Worm (Caenorhabditis elegans) whole organism, young adult: Measurements from ENCODE around the gene E02C12.10.
A peak's percentile ranks its signal among the peaks of the same experiment; 100 is the strongest.

Experiments
- B0261.1 ChIP-seq: sonication (generic microtip); optimal IDR thresholded peaks from 2 replicates; lab custom pipeline; 2016; ENCODE audit warnings: mild to moderate bottlenecking, missing genetic modification characterization, moderate library complexity, missing compliant biosample characterization
- B0336.3 ChIP-seq: fragments of 200-800 bp; sonication (Bioruptor generic); IDR thresholded peaks from 2 replicates; pipeline ENCODE4 v1.3.6; 2022; ENCODE audit warnings: missing genetic modification characterization, missing compliant biosample characterization
- C06A6.2 ChIP-seq: fragments of 200-800 bp; sonication (Bioruptor generic); conservative IDR thresholded peaks from 2 replicates; pipeline ENCODE4 v1.3.6; 2022; ENCODE audit warnings: missing genetic modification characterization, missing compliant biosample characterization
- C17E4.6 ChIP-seq: fragments of 200-800 bp; sonication (Bioruptor generic); IDR thresholded peaks from 2 replicates; pipeline ENCODE4 v1.3.6; 2022; ENCODE audit warnings: missing genetic modification reagents, missing genetic modification characterization, missing compliant biosample characterization
- D2030.7 ChIP-seq: fragments of 200-800 bp; sonication (Bioruptor generic); IDR thresholded peaks from 2 replicates; pipeline ENCODE4 v1.3.6; 2022; ENCODE audit warnings: missing genetic modification reagents, missing genetic modification characterization, missing compliant biosample characterization
- F39B2.1 ChIP-seq: fragments of 200-800 bp; sonication (Bioruptor generic); IDR thresholded peaks from 2 replicates; pipeline ENCODE4 v1.3.6; 2022; ENCODE audit warnings: missing genetic modification reagents, missing genetic modification characterization, missing compliant biosample characterization
- K11D2.4 ChIP-seq: fragments of 200-800 bp; sonication (Bioruptor generic); IDR thresholded peaks from 2 replicates; pipeline ENCODE4 v1.3.6; 2022; ENCODE audit warnings: missing genetic modification reagents, missing genetic modification characterization, missing compliant biosample characterization
- T07F8.4 ChIP-seq: sonication (generic microtip); optimal IDR thresholded peaks from 2 replicates; lab custom pipeline; 2016; ENCODE audit warnings: mild to moderate bottlenecking, missing genetic modification characterization, moderate library complexity, missing compliant biosample characterization
- Y53G8AR.9 ChIP-seq: fragments of 200-800 bp; sonication (Bioruptor generic); conservative IDR thresholded peaks from 2 replicates; pipeline ENCODE4 v1.3.6; 2022; ENCODE audit warnings: missing genetic modification reagents, missing genetic modification characterization, missing compliant biosample characterization
- Y56A3A.18 ChIP-seq: fragments of 200-800 bp; sonication (Bioruptor generic); IDR thresholded peaks from 2 replicates; pipeline ENCODE4 v1.3.6; 2022; ENCODE audit warnings: missing genetic modification reagents, missing genetic modification characterization, missing compliant biosample characterization
- Y67H2A.10 ChIP-seq: fragments of 200-800 bp; sonication (Bioruptor generic); conservative IDR thresholded peaks from 2 replicates; pipeline ENCODE4 v1.3.6; 2022; ENCODE audit warnings: missing genetic modification reagents, missing genetic modification characterization, missing compliant biosample characterization
- Y79H2A.3 ChIP-seq: fragments of 200-800 bp; sonication (Bioruptor generic); conservative IDR thresholded peaks from 2 replicates; pipeline ENCODE4 v1.3.6; 2022; ENCODE audit warnings: missing genetic modification reagents, missing genetic modification characterization, missing compliant biosample characterization
- Y95B8A.8 ChIP-seq: fragments of 200-800 bp; sonication (Bioruptor generic); IDR thresholded peaks from 2 replicates; pipeline ENCODE4 v1.3.6; 2022; ENCODE audit warnings: missing genetic modification reagents, missing genetic modification characterization, missing compliant biosample characterization
- aptf-3 ChIP-seq: fragments of 200-800 bp; sonication (Bioruptor generic); IDR thresholded peaks from 2 replicates; pipeline ENCODE4 v1.3.6; 2022; ENCODE audit warnings: missing genetic modification characterization, missing compliant biosample characterization
- athp-1 ChIP-seq: sonication (generic microtip); optimal IDR thresholded peaks from 2 replicates; lab custom pipeline; 2017; ENCODE audit warnings: mild to moderate bottlenecking, missing genetic modification characterization, missing compliant biosample characterization
- attf-5 ChIP-seq: fragments of 200-800 bp; sonication (Bioruptor generic); optimal IDR thresholded peaks from 2 replicates; lab custom pipeline; 2018; ENCODE audit warnings: mild to moderate bottlenecking, missing genetic modification characterization, missing compliant biosample characterization
- bed-2 ChIP-seq: fragments of 200-800 bp; sonication (Bioruptor generic); IDR thresholded peaks from 2 replicates; pipeline ENCODE4 v1.3.6; 2022; ENCODE audit warnings: missing genetic modification reagents, missing genetic modification characterization, missing compliant biosample characterization
- cebp-1 ChIP-seq, 2 experiments: fragments of 200-800 bp in 1 of 2; sonication (Bioruptor generic) in 1 of 2; sonication (generic microtip) in 1 of 2; IDR thresholded peaks in 1 of 2; optimal IDR thresholded peaks in 1 of 2; 2 replicates each; pipeline versions ENCODE4 v1.3.6 to Lab custom; 2017 to 2022; ENCODE audit warnings: missing compliant biosample characterization in 2 of 2, missing genetic modification characterization in 2 of 2, mild to moderate bottlenecking in 1 of 2, missing genetic modification reagents in 1 of 2, moderate library complexity in 1 of 2
- cebp-2 ChIP-seq: fragments of 200-800 bp; sonication (Bioruptor generic); IDR thresholded peaks from 2 replicates; pipeline ENCODE4 v1.3.6; 2022; ENCODE audit warnings: missing genetic modification characterization, missing compliant biosample characterization
- ceh-100 ChIP-seq: fragments of 200-800 bp; sonication (Bioruptor generic); IDR thresholded peaks from 2 replicates; pipeline ENCODE4 v1.3.6; 2022; ENCODE audit warnings: missing genetic modification reagents, missing genetic modification characterization, missing compliant biosample characterization
- ceh-58 ChIP-seq: fragments of 200-800 bp; sonication (Bioruptor generic); IDR thresholded peaks from 2 replicates; pipeline ENCODE4 v1.3.6; 2022; ENCODE audit warnings: missing genetic modification characterization, missing compliant biosample characterization
- die-1 ChIP-seq: sonication (generic microtip); optimal IDR thresholded peaks from 2 replicates; lab custom pipeline; 2016; ENCODE audit warnings: missing genotype, mild to moderate bottlenecking, missing genetic modification characterization, missing compliant biosample characterization
- egl-44 ChIP-seq: fragments of 200-800 bp; sonication (Bioruptor generic); IDR thresholded peaks from 2 replicates; pipeline ENCODE4 v1.3.6; 2022; ENCODE audit warnings: missing genetic modification reagents, missing genetic modification characterization, missing compliant biosample characterization
- ets-4 ChIP-seq: fragments of 200-800 bp; sonication (Bioruptor generic); optimal IDR thresholded peaks from 2 replicates; lab custom pipeline; 2018; ENCODE audit warnings: mild to moderate bottlenecking, missing genetic modification characterization, missing compliant biosample characterization
- fkh-3 ChIP-seq: sonication (generic microtip); optimal IDR thresholded peaks from 2 replicates; lab custom pipeline; 2016; ENCODE audit warnings: mild to moderate bottlenecking, missing genetic modification characterization, missing compliant biosample characterization
- hlh-26 ChIP-seq: fragments of 200-800 bp; sonication (Bioruptor generic); conservative IDR thresholded peaks from 2 replicates; pipeline ENCODE4 v1.3.6; 2022; ENCODE audit warnings: missing genetic modification reagents, missing genetic modification characterization, missing compliant biosample characterization
- hmg-20 ChIP-seq: fragments of 200-800 bp; sonication (Bioruptor generic); IDR thresholded peaks from 2 replicates; pipeline ENCODE4 v1.3.6; 2022; ENCODE audit warnings: missing genetic modification reagents, missing genetic modification characterization, missing compliant biosample characterization
- let-607 ChIP-seq, 2 experiments: fragments of 200-800 bp in 1 of 2; sonication (Bioruptor generic) in 1 of 2; sonication (generic microtip) in 1 of 2; optimal IDR thresholded peaks; 2 replicates each; lab custom pipeline; 2016 to 2018; ENCODE audit warnings: mild to moderate bottlenecking in 2 of 2, missing compliant biosample characterization in 2 of 2, missing genetic modification characterization in 2 of 2, moderate library complexity in 2 of 2, missing genotype in 1 of 2
- lin-35 ChIP-seq, 3 experiments: fragments of 150-350 bp in 2 of 3; sonication (generic microtip) in 1 of 3; optimal IDR thresholded peaks; 2 replicates each; lab custom pipeline; 2014 to 2018; ENCODE audit warnings: missing biosample characterization in 3 of 3, missing genetic modification characterization in 3 of 3, missing genetic modification reagents in 3 of 3
- lin-54 ChIP-seq: fragments of 200-800 bp; sonication (Bioruptor generic); optimal IDR thresholded peaks from 2 replicates; lab custom pipeline; 2018; ENCODE audit warnings: mild to moderate bottlenecking, missing genetic modification characterization, missing compliant biosample characterization
- lsy-27 ChIP-seq: sonication (generic microtip); optimal IDR thresholded peaks from 2 replicates; lab custom pipeline; 2017; ENCODE audit warnings: missing genetic modification characterization, mild to moderate bottlenecking, missing compliant biosample characterization, antibody characterized with exemption, missing genotype, borderline replicate concordance; ENCODE audit not compliant: insufficient read depth
- madf-6 ChIP-seq: fragments of 200-800 bp; sonication (Bioruptor generic); IDR thresholded peaks from 2 replicates; pipeline ENCODE4 v1.3.6; 2022; ENCODE audit warnings: missing genetic modification reagents, missing genetic modification characterization, missing compliant biosample characterization
- madf-8 ChIP-seq: fragments of 200-800 bp; sonication (Bioruptor generic); conservative IDR thresholded peaks from 2 replicates; pipeline ENCODE4 v1.3.6; 2022; ENCODE audit warnings: missing genetic modification reagents, missing genetic modification characterization, missing compliant biosample characterization
- mel-28 ChIP-seq: sonication (generic microtip); optimal IDR thresholded peaks from 2 replicates; lab custom pipeline; 2016; ENCODE audit warnings: borderline replicate concordance, mild to moderate bottlenecking, missing genetic modification characterization, missing compliant biosample characterization
- nhr-27 ChIP-seq: fragments of 200-800 bp; sonication (Bioruptor generic); optimal IDR thresholded peaks from 2 replicates; lab custom pipeline; 2018; ENCODE audit warnings: mild to moderate bottlenecking, missing genetic modification characterization, moderate library complexity, missing compliant biosample characterization
- rpc-1 ChIP-seq, 2 experiments: fragments of 150-350 bp in 1 of 2; sonication (generic microtip) in 1 of 2; optimal IDR thresholded peaks; 2 replicates each; lab custom pipeline; 2014 to 2018; ENCODE audit warnings: missing biosample characterization in 1 of 2, missing genetic modification characterization in 1 of 2, missing genetic modification reagents in 1 of 2, missing genotype in 1 of 2
- sdz-38 ChIP-seq: sonication (generic microtip); optimal IDR thresholded peaks from 2 replicates; lab custom pipeline; 2016; ENCODE audit warnings: missing genotype, missing genetic modification characterization, missing compliant biosample characterization
- snpc-4 ChIP-seq, 5 experiments: fragments of 150-350 bp in 1 of 5; sonication (generic microtip) in 4 of 5; optimal IDR thresholded peaks; 2 replicates each; lab custom pipeline; 2014 to 2018; ENCODE audit warnings: missing genetic modification characterization in 5 of 5, missing biosample characterization in 3 of 5, antibody characterized with exemption in 2 of 5, mild to moderate bottlenecking in 2 of 5, missing compliant biosample characterization in 2 of 5, missing genotype in 2 of 5, moderate library complexity in 2 of 5, missing genetic modification reagents in 1 of 5
- tlf-1 ChIP-seq: fragments of 200-800 bp; sonication (Bioruptor generic); optimal IDR thresholded peaks from 2 replicates; lab custom pipeline; 2018; ENCODE audit warnings: mild to moderate bottlenecking, missing genetic modification characterization, missing compliant biosample characterization
- unc-62 ChIP-seq: fragments of 150-350 bp; optimal IDR thresholded peaks from 2 replicates; lab custom pipeline; 2014; ENCODE audit warnings: missing biosample characterization, missing genetic modification reagents, missing genetic modification characterization
- zim-3 ChIP-seq: sonication (generic microtip); optimal IDR thresholded peaks from 2 replicates; lab custom pipeline; 2017; ENCODE audit warnings: mild to moderate bottlenecking, missing genetic modification characterization, moderate library complexity, missing compliant biosample characterization
- ztf-22 ChIP-seq: fragments of 200-800 bp; sonication (Bioruptor generic); optimal IDR thresholded peaks from 2 replicates; lab custom pipeline; 2018; ENCODE audit warnings: mild to moderate bottlenecking, missing genetic modification characterization, moderate library complexity, missing compliant biosample characterization

The E02C12.10 gene

ce11 chrV:9416624-9417023 lies 38.4 kb upstream of the E02C12.10 start, which contains the start of gene F36D4.1:
Gene F36D4.1 (plus strand): TSS chrV:9416924.
- TF ChIP-seq cebp-1 (GFP tag; IDR thresholded peaks at IDR 0.05; lab: Robert Waterston, UW) (no peak), cebp-1 (tag; optimal IDR thresholded peaks at IDR 0.05; lab: Kevin White, UChicago) (no peak), Y79H2A.3 (GFP tag; lab: Robert Waterston, UW) (no peak), nhr-27 (no peak), madf-6 (no peak), lin-54 (no peak), Y95B8A.8 (no peak), Y56A3A.18 (GFP tag; lab: Robert Waterston, UW) (no peak), cebp-2 (GFP tag; lab: Robert Waterston, UW) (no peak), C06A6.2 (no peak)

- TF ChIP-seq ceh-100 (GFP tag; lab: Robert Waterston, UW) (no peak), Y53G8AR.9 (GFP tag; lab: Robert Waterston, UW) (no peak), Y56A3A.18 (GFP tag; lab: Robert Waterston, UW) (no peak), die-1 (tag; lab: Kevin White, UChicago) (no peak), ets-4 (GFP tag; lab: Kevin White, UChicago) (no peak), fkh-3 (no peak), unc-62 (GFP tag; lab: Kevin White, UChicago) (no peak), let-607 (tag; optimal IDR thresholded peaks at IDR 0.05; lab: Kevin White, UChicago) (no peak), lin-54 (no peak)
These were observed 36.3 kb upstream of the E02C12.10 start, which contains the start of gene F36D4.4 for ce11 chrV:9414516-9414915. Gene F36D4.4 (minus strand): TSS chrV:9414616.

- TF ChIP-seq zim-3 (tag; lab: Kevin White, UChicago) (no peak), hlh-26 (GFP tag; lab: Robert Waterston, UW) (no peak), tlf-1 (no peak), aptf-3 (GFP tag; lab: Robert Waterston, UW) (no peak)
- TF ChIP-seq, all 124 proteins: peak for 0
These were observed 30.7 kb upstream of the E02C12.10 start for ce11 chrV:9408869-9409268.

ce11 chrV:9406890-9407289 lies 28.7 kb upstream of the E02C12.10 start:
- TF ChIP-seq madf-8 (GFP tag; lab: Robert Waterston, UW): no peak
- no peak for TF ChIP-seq Y67H2A.10 (GFP tag; lab: Robert Waterston, UW)
- TF ChIP-seq cebp-2 (GFP tag; lab: Robert Waterston, UW): no peak
- TF ChIP-seq sdz-38: no peak
- TF ChIP-seq die-1 (tag; lab: Kevin White, UChicago): peak; percentile 40
- TF ChIP-seq B0261.1: peak; percentile 63
- no peak for TF ChIP-seq K11D2.4 (GFP tag; lab: Robert Waterston, UW)
- TF ChIP-seq ztf-22 (GFP tag; lab: Kevin White, UChicago): no peak
- no peak for TF ChIP-seq T07F8.4 (tag; lab: Kevin White, UChicago)
- no peak for TF ChIP-seq lsy-27 (tag; lab: Kevin White, UChicago)
- no peak for TF ChIP-seq egl-44 (GFP tag; lab: Robert Waterston, UW)
- TF ChIP-seq attf-5 (GFP tag; lab: Kevin White, UChicago): no peak
- TF ChIP-seq ceh-58: no peak
- no peak for TF ChIP-seq athp-1
- TF ChIP-seq B0336.3: no peak
- no peak for TF ChIP-seq lin-35 (GFP tag; optimal IDR thresholded peaks at IDR 0.05; lab: Kevin White, UChicago)
- TF ChIP-seq ceh-100 (GFP tag; lab: Robert Waterston, UW): no peak
- TF ChIP-seq snpc-4 (GFP tag; optimal IDR thresholded peaks at IDR 0.05; lab: Kevin White, UChicago): no peak
- TF ChIP-seq snpc-4 (tag; optimal IDR thresholded peaks at IDR 0.05; lab: Kevin White, UChicago): peak in 1 of 4 experiments; percentile 44
- no peak for TF ChIP-seq hlh-26 (GFP tag; lab: Robert Waterston, UW)
- no peak for TF ChIP-seq Y53G8AR.9 (GFP tag; lab: Robert Waterston, UW)
- no peak for TF ChIP-seq hmg-20 (GFP tag; lab: Robert Waterston, UW)
- no peak for TF ChIP-seq C17E4.6 (GFP tag; lab: Robert Waterston, UW)
- TF ChIP-seq mel-28 (tag; lab: Kevin White, UChicago): no peak
- no peak for TF ChIP-seq D2030.7 (GFP tag; lab: Robert Waterston, UW)
- no peak for TF ChIP-seq F39B2.1 (GFP tag; lab: Robert Waterston, UW)
- TF ChIP-seq bed-2 (GFP tag; lab: Robert Waterston, UW): no peak
- TF ChIP-seq rpc-1 (optimal IDR thresholded peaks at IDR 0.05; lab: Kevin White, UChicago): peak; percentile 54
- TF ChIP-seq rpc-1 (tag; optimal IDR thresholded peaks at IDR 0.05; lab: Kevin White, UChicago): peak; percentile 84
